Fruit fly (Drosophila melanogaster): ENCODE results near the gene brk.

brk gene

DNA sequence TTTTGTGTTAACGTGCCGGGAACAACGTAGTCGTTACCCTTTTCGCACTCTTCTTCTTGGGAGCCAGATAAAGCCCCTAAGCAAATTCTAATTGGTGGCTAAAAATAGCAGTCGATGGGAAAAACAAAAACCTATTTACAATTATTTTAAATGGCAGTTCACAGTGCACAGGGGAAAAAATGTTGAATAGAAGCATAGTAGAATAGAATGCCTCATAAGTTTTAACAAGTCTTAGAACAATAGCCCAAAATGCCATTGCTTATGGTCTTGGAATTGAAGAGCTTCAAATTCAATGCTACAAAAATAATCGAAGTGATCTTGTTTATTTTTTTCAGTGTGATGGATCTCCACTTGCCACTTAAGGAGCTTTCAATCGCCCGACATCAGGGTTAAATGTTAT, 24.8 kb downstream of the brk start (continued):
- TF ChIP-seq CG13624 (GFP tag; optimal IDR thresholded peaks at IDR 0.05) (peak; percentile 71), CG8924 (tag; optimal IDR thresholded peaks at IDR 0.05) (peak; percentile 45), bigmax (GFP tag; optimal IDR thresholded peaks at IDR 0.05) (no peak), dan (GFP tag; IDR thresholded peaks at IDR 0.05) (no peak), CG9817 (tag; optimal IDR thresholded peaks at IDR 0.05) (peak; percentile 71), CG1233 (GFP tag; optimal IDR thresholded peaks at IDR 0.05) (peak; percentile 13), twi (tag; optimal IDR thresholded peaks at IDR 0.05) (no peak), E2f2 (GFP tag; IDR thresholded peaks at IDR 0.05) (peak; percentile 42; the same call in 1 of the 2 replicates), usp (GFP tag; optimal IDR thresholded peaks at IDR 0.05) (no peak), al (GFP tag; IDR thresholded peaks at IDR 0.05) (peak; percentile 70), zf30C (GFP tag; optimal IDR thresholded peaks at IDR 0.05) (peak; percentile 54), cad (GFP tag; optimal IDR thresholded peaks at IDR 0.05) (no peak), slp2 (GFP tag; optimal IDR thresholded peaks at IDR 0.05) (peak; percentile 73), Sry-β (GFP tag; optimal IDR thresholded peaks at IDR 0.05) (no peak), CG7987 (GFP tag; optimal IDR thresholded peaks at IDR 0.05) (no peak), chinmo (GFP tag; IDR thresholded peaks at IDR 0.05; ENCODE audit: partially characterized antibody) (no peak), Hand (GFP tag; optimal IDR thresholded peaks at IDR 0.05) (peak; percentile 41), Usf (GFP tag; optimal IDR thresholded peaks at IDR 0.05) (no peak), vvl (GFP tag; IDR thresholded peaks at IDR 0.05) (peak; percentile 68), sc (optimal IDR thresholded peaks at IDR 0.05) (no peak), sc (GFP tag; optimal IDR thresholded peaks at IDR 0.05) (no peak), CG7786 (GFP tag; optimal IDR thresholded peaks at IDR 0.05) (peak; percentile 73), sens-2 (GFP tag; IDR thresholded peaks at IDR 0.05) (no peak), CG14860 (GFP tag; IDR thresholded peaks at IDR 0.05; ENCODE audit: partially characterized antibody) (no peak), lmd (GFP tag; IDR thresholded peaks at IDR 0.05) (peak; percentile 62), bab2 (GFP tag; optimal IDR thresholded peaks at IDR 0.05) (peak; percentile 73), Vsx1 (GFP tag; optimal IDR thresholded peaks at IDR 0.05) (peak; percentile 4), CG13123 (GFP tag; optimal IDR thresholded peaks at IDR 0.05) (no peak), ssp (GFP tag; IDR thresholded peaks at IDR 0.05) (peak; percentile 28; the same call in 1 of the 2 replicates), Mrtf (GFP tag; IDR thresholded peaks at IDR 0.05) (peak; percentile 54; the same call in 2 of the 3 replicates), Six4 (GFP tag; optimal IDR thresholded peaks at IDR 0.05) (no peak), sqz (GFP tag; optimal IDR thresholded peaks at IDR 0.05) (no peak), oc (tag; optimal IDR thresholded peaks at IDR 0.05) (peak; percentile 21), CTCF (GFP tag; optimal IDR thresholded peaks at IDR 0.05) (no peak), CG31365 (tag; optimal IDR thresholded peaks at IDR 0.05) (no peak), Abd-B (GFP tag; optimal IDR thresholded peaks at IDR 0.05) (peak; percentile 35), CG7372 (GFP tag; IDR thresholded peaks at IDR 0.05) (no peak), CG4617 (GFP tag; optimal IDR thresholded peaks at IDR 0.05; ENCODE audit: borderline replicate concordance) (no peak), CG11723 (GFP tag; optimal IDR thresholded peaks at IDR 0.05) (peak; percentile 32), pho (GFP tag; optimal IDR thresholded peaks at IDR 0.05) (peak; percentile 80), CG18476 (GFP tag; optimal IDR thresholded peaks at IDR 0.05) (peak; percentile 16), Myb (GFP tag; optimal IDR thresholded peaks at IDR 0.05) (peak; percentile 54), Pdp1 (GFP tag; optimal IDR thresholded peaks at IDR 0.05) (peak; percentile 54 to 67), CG32767 (GFP tag; IDR thresholded peaks at IDR 0.05) (no peak; the same call in 1 of the 2 replicates), CG14441 (GFP tag; IDR thresholded peaks at IDR 0.05) (peak; percentile 62), CG15601 (tag; optimal IDR thresholded peaks at IDR 0.05) (no peak), cwo (GFP tag; optimal IDR thresholded peaks at IDR 0.05) (peak; percentile 75), ftz-f1 (GFP tag; optimal IDR thresholded peaks at IDR 0.05) (peak; percentile 41), Hr39 (optimal IDR thresholded peaks at IDR 0.05) (no peak), pfk (GFP tag; optimal IDR thresholded peaks at IDR 0.05) (no peak), Hmx (GFP tag; optimal IDR thresholded peaks at IDR 0.05) (no peak), scrt (GFP tag; optimal IDR thresholded peaks at IDR 0.05) (peak; percentile 56)
